Worm (Caenorhabditis elegans): ENCODE measurements around the gene ifb-1.
"Not testable (repeated sequence)": the region's sequence is repeated elsewhere in the genome, so short reads cannot be mapped to it uniquely, and the experiment has no call there.

Gene ifb-1

DNA sequence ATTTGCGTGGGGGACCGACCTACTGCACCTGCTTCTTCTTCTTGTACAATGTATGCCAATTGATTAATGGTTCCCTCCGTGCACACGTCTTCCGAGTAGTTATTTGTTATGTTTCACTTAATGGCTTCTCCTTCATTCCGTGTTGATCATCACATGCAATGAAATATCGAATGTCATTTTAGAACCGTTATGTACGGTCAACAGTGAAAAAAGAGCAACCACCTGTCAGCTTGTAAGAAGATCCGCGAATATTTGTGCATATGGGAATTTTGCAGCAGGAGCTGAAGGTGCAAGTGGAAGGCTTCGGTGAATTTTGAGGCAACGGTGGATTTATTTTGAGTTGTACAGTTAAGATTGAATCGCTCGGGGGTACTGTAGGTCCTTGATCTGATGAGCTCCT lies 28.8 kb upstream of the ifb-1 start:
- TF ChIP-seq ztf-23 (GFP tag; IDR thresholded peaks at IDR 0.05) (no peak), cog-1 (tag; optimal IDR thresholded peaks at IDR 0.05) (no peak), ztf-29 (GFP tag; IDR thresholded peaks at IDR 0.05) (no peak), flt-1 (GFP tag; IDR thresholded peaks at IDR 0.05) (no peak), ref-1 (GFP tag; conservative IDR thresholded peaks at IDR 0.05) (no peak), T22C8.4 (GFP tag; IDR thresholded peaks at IDR 0.05) (no peak), klf-2 (GFP tag; conservative IDR thresholded peaks at IDR 0.05) (no peak), tab-1 (GFP tag; IDR thresholded peaks at IDR 0.05) (no peak), med-1 (GFP tag; optimal IDR thresholded peaks at IDR 0.05; ENCODE audit: insufficient read depth) (no peak)

DNA sequence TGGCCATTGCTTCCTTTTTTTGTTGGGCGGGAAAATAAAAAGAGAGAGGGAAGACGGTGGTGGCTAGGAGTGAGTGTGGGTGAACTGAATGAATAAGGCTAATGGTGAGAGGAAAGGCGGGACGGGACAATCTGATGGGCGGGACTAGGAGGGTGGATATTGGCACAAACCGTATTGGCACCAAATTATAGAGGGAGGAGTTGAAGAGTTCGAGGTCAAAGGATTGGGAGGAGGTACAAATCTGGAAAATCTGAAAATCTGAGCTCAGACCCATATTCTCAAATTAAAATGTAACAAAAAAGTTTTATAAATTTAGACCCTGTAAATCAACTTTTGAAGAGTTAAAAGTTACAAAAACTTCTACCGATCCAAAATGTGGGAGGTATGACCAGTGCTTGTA lies 26.6 kb upstream of the ifb-1 start, which contains the start of gene hlh-14:
TSS of gene hlh-14 (minus strand) at position 101 of the 400 bp plus-strand sequence.
- TF ChIP-seq flt-1 (GFP tag; IDR thresholded peaks at IDR 0.05) (no peak), cog-1 (tag; optimal IDR thresholded peaks at IDR 0.05) (no peak), T22C8.4 (GFP tag; IDR thresholded peaks at IDR 0.05) (no peak), ref-1 (GFP tag; conservative IDR thresholded peaks at IDR 0.05) (no peak), tab-1 (GFP tag; IDR thresholded peaks at IDR 0.05) (no peak), klf-2 (GFP tag; conservative IDR thresholded peaks at IDR 0.05) (no peak), ztf-23 (GFP tag; IDR thresholded peaks at IDR 0.05) (no peak)

DNA sequence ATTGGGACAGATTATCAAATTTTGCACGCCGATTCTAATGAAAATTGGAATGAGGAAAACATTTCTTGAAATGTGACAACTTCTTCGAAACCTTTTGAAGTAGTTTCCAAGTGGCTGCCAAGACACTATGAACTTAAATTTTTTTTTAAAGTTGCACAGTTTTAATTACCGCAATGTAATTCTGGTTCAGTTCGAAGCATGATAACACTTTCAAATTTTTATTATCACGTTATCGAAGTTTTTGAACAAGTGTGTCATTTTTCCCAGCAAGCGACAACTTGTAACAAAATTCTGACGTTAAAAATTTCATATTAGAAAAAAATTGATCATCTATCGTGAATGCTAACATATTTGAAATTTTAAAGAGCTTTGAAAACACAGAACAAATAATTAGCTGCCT lies 22.7 kb upstream of the ifb-1 start:
- no peak for TF ChIP-seq cog-1 (tag; optimal IDR thresholded peaks at IDR 0.05)
- no peak for TF ChIP-seq flt-1 (GFP tag; IDR thresholded peaks at IDR 0.05)
- no peak for TF ChIP-seq T22C8.4 (GFP tag; IDR thresholded peaks at IDR 0.05)
- no peak for TF ChIP-seq ztf-29 (GFP tag; IDR thresholded peaks at IDR 0.05)
- TF ChIP-seq ref-1 (GFP tag; conservative IDR thresholded peaks at IDR 0.05): no peak
- no peak for TF ChIP-seq med-1 (GFP tag; optimal IDR thresholded peaks at IDR 0.05; ENCODE audit: insufficient read depth)
- no peak for TF ChIP-seq klf-2 (GFP tag; conservative IDR thresholded peaks at IDR 0.05)
- TF ChIP-seq ztf-23 (GFP tag; IDR thresholded peaks at IDR 0.05): no peak
- no peak for TF ChIP-seq tab-1 (GFP tag; IDR thresholded peaks at IDR 0.05)

DNA sequence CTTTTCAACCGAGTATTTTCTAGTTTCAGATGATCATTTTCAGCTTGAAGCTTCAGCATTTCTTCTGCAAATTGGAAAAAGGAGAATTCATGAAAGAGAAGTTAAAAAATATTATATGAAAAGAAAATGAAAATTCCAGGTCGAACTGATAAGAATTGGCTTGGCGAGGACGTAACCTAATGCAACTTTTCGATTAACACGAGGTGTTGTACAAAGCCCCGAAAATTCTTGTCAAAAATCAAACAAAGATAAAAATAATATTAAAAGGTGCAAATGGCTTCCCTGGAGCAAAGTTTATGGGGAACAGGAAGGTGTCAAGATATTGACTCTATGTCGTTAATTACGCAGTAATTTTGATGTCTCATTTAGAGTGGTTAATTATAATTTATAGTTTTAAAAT lies 21.1 kb upstream of the ifb-1 start:
- TF ChIP-seq tab-1 (GFP tag; IDR thresholded peaks at IDR 0.05) (no peak), ztf-29 (GFP tag; IDR thresholded peaks at IDR 0.05) (no peak), flt-1 (GFP tag; IDR thresholded peaks at IDR 0.05) (no peak), cog-1 (tag; optimal IDR thresholded peaks at IDR 0.05) (no peak), med-1 (GFP tag; optimal IDR thresholded peaks at IDR 0.05; ENCODE audit: insufficient read depth) (no peak), T22C8.4 (GFP tag; IDR thresholded peaks at IDR 0.05) (no peak)

- TF ChIP-seq ztf-29 (GFP tag; IDR thresholded peaks at IDR 0.05) (no peak), klf-2 (GFP tag; conservative IDR thresholded peaks at IDR 0.05) (no peak), flt-1 (GFP tag; IDR thresholded peaks at IDR 0.05) (no peak)
Observed at ce11 chrII:5745088-5745487, 20.3 kb upstream of the ifb-1 start, which contains the start of gene F10C1.9. Gene F10C1.9 (minus strand): TSS chrII:5745284.

DNA sequence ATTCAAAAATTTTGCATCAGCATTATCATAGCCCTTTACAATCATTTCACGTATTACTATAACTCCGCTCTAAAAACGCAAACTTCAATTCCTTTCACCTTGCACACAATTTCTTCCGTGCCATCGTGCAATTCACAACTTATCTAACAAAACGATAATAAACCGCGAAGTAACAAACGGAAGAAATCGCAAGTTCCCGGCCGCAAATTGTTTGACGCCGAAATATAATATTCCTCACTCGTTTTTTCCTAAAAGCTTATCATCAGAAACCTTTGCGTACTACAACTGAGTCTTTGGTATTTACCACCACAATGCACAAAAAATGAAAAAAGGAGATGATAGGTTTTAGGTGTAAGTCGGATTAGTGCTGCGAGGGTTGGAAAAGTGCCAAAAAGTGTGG lies 18.1 kb upstream of the ifb-1 start:
- TF ChIP-seq ref-1 (GFP tag; conservative IDR thresholded peaks at IDR 0.05): no peak
- TF ChIP-seq ztf-29 (GFP tag; IDR thresholded peaks at IDR 0.05): no peak

- TF ChIP-seq med-1 (GFP tag; optimal IDR thresholded peaks at IDR 0.05; ENCODE audit: insufficient read depth) (no peak), ref-1 (GFP tag; conservative IDR thresholded peaks at IDR 0.05) (no peak)
Observed at ce11 chrII:5748395-5748794, 17.0 kb upstream of the ifb-1 start.

DNA sequence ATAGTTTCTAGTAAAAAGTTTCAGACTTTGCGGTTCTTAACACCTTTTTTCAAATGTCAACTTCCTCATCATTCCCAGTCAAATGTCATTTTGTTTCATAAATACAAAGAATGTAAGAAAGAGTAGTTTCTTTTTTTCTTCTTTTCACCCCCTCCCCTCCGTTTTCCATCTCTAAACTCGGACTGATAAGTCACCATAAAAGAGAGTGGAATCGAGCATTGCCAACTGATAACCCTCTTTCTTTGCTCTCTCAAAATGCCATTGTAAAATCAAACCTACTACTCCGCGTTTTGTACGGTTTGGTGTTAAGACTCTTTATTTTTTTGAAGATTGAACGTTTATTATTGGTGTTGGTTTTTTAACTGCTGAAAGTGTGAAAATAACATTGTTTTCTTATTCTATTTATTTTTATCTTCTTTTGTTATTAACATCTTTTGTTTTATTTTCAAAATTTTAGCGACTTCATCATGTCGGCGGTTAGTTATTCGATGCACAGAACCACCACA lies 15.6 kb upstream of the ifb-1 start, which contains the start of gene ifb-2:
TSS of gene ifb-2 (plus strand) at position 456 of the 506 bp plus-strand sequence.
- TF ChIP-seq klf-2 (GFP tag; conservative IDR thresholded peaks at IDR 0.05) (no peak), T22C8.4 (GFP tag; IDR thresholded peaks at IDR 0.05) (no peak), cog-1 (tag; optimal IDR thresholded peaks at IDR 0.05) (no peak), ztf-29 (GFP tag; IDR thresholded peaks at IDR 0.05) (no peak), flt-1 (GFP tag; IDR thresholded peaks at IDR 0.05) (no peak), ref-1 (GFP tag; conservative IDR thresholded peaks at IDR 0.05) (no peak), tab-1 (GFP tag; IDR thresholded peaks at IDR 0.05) (no peak), med-1 (GFP tag; optimal IDR thresholded peaks at IDR 0.05; ENCODE audit: insufficient read depth) (no peak), ztf-23 (GFP tag; IDR thresholded peaks at IDR 0.05) (no peak)

DNA sequence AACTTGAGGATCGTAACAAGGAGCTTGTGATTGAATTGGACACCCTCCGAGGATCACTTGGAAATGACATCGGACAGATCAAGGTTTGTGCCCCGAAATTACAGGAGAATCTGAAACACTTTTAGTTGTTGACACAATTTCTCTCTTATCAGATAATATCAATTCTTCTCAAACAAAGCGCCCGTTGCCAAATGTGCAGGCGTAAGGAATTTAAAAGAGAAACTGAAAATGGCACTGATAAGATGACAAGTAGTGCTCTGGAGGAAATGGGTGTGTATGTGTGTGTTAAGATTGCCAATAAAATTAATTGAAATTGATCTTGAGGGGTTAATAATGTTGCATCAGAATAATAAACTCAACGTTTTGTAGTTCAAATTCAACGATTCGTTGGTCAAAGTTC lies 14.1 kb upstream of the ifb-1 start:
- TF ChIP-seq med-1 (GFP tag; optimal IDR thresholded peaks at IDR 0.05; ENCODE audit: insufficient read depth) (no peak), ztf-23 (GFP tag; IDR thresholded peaks at IDR 0.05) (no peak), T22C8.4 (GFP tag; IDR thresholded peaks at IDR 0.05) (no peak), klf-2 (GFP tag; conservative IDR thresholded peaks at IDR 0.05) (no peak), cog-1 (tag; optimal IDR thresholded peaks at IDR 0.05) (no peak)

DNA sequence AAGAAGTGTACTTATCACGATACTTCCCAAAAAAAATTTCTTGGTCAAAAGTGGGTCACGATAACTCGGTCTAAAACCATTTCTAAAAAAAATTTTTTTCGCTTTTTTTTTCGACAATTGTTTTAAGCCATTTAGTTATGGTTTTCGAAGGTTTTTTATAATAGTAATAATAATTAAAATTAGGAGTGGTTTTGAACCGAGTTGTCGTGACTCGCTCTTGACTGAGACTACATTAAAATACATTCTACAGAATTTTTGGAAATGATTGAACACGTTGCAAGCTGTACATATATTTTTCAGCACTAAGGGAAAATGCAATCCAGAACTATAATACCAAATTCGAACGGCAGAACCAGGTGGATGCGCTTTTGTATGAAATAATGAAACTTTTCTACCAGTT lies 11.2 kb upstream of the ifb-1 start, which contains the start of gene F10C1.8:
TSS of gene F10C1.8 (plus strand) at position 301 of the 400 bp plus-strand sequence.
- TF ChIP-seq klf-2 (GFP tag; conservative IDR thresholded peaks at IDR 0.05): no peak
- no peak for TF ChIP-seq ztf-29 (GFP tag; IDR thresholded peaks at IDR 0.05)
- TF ChIP-seq flt-1 (GFP tag; IDR thresholded peaks at IDR 0.05): no peak
- no peak for TF ChIP-seq ztf-23 (GFP tag; IDR thresholded peaks at IDR 0.05)
- TF ChIP-seq med-1 (GFP tag; optimal IDR thresholded peaks at IDR 0.05; ENCODE audit: insufficient read depth): no peak
- no peak for TF ChIP-seq cog-1 (tag; optimal IDR thresholded peaks at IDR 0.05)

- not testable (repeated sequence) for TF ChIP-seq ztf-29, ztf-23, flt-1 (GFP tag; IDR thresholded peaks at IDR 0.05)
Observed at ce11 chrII:5757656-5758055, 7.8 kb upstream of the ifb-1 start, which contains the start of the genes F10C1.3 and F10C1.23. Gene F10C1.3 (minus strand): TSS chrII:5757756. Gene F10C1.23 (plus strand): TSS chrII:5758040.

All from whole organism, midembryonic.